Worm (Caenorhabditis elegans) whole organism, L2 larva: ENCODE measurements around the gene clp-6.

Experiments used
- ZK546.5 ChIP-seq: sonication (generic microtip); optimal IDR thresholded peaks from 2 replicates; lab custom pipeline; 2017; ENCODE audit warnings: missing biosample characterization, missing genetic modification characterization
- aly-2 ChIP-seq: fragments of 150-350 bp; optimal IDR thresholded peaks from 2 replicates; lab custom pipeline; 2014; ENCODE audit warnings: missing biosample characterization, missing genetic modification characterization
- egl-27 ChIP-seq: sonication (generic microtip); optimal IDR thresholded peaks from 3 replicates; lab custom pipeline; 2017; ENCODE audit warnings: missing biosample characterization, missing genetic modification reagents, missing genetic modification characterization
- lin-39 ChIP-seq: fragments of 150-350 bp; optimal IDR thresholded peaks from 2 replicates; lab custom pipeline; 2014; ENCODE audit warnings: missing biosample characterization, missing genetic modification reagents, missing genetic modification characterization
- lsy-2 ChIP-seq, 2 experiments: fragments of 150-350 bp in 1 of 2; sonication (generic microtip) in 1 of 2; optimal IDR thresholded peaks; 2 replicates each; lab custom pipeline; 2014 to 2017; ENCODE audit warnings: missing biosample characterization in 2 of 2, missing genetic modification characterization in 2 of 2
- mab-5 ChIP-seq: fragments of 150-350 bp; optimal IDR thresholded peaks from 2 replicates; lab custom pipeline; 2014; ENCODE audit warnings: missing biosample characterization, missing genetic modification characterization
- nhr-77 ChIP-seq: fragments of 150-350 bp; optimal IDR thresholded peaks from 2 replicates; lab custom pipeline; 2014; ENCODE audit warnings: missing biosample characterization, missing genetic modification characterization
- snpc-4 ChIP-seq: fragments of 150-350 bp; optimal IDR thresholded peaks from 2 replicates; lab custom pipeline; 2014; ENCODE audit warnings: missing biosample characterization, missing genetic modification characterization
- unc-39 ChIP-seq: fragments of 150-350 bp; optimal IDR thresholded peaks from 2 replicates; lab custom pipeline; 2014; ENCODE audit warnings: missing biosample characterization, missing genetic modification characterization
- unc-62 ChIP-seq: fragments of 150-350 bp; optimal IDR thresholded peaks from 2 replicates; lab custom pipeline; 2014; ENCODE audit warnings: missing biosample characterization, missing genetic modification reagents, missing genetic modification characterization

ce11 chrIV:1478649-1479048 is 43.8 kb upstream of the clp-6 start:
- TF ChIP-seq mab-5 (tag; lab: Kevin White, UChicago) (no peak), lsy-2 (tag; optimal IDR thresholded peaks at IDR 0.05; lab: Kevin White, UChicago) (no peak), ZK546.5 (tag; lab: Kevin White, UChicago) (no peak), egl-27 (tag; lab: Kevin White, UChicago) (no peak), aly-2 (tag; lab: Kevin White, UChicago) (no peak), unc-39 (tag; lab: Kevin White, UChicago) (no peak), unc-62 (GFP tag; lab: Kevin White, UChicago) (no peak), snpc-4 (tag; lab: Kevin White, UChicago) (no peak), lin-39 (no peak), nhr-77 (tag; lab: Kevin White, UChicago) (no peak)
